Worm (Caenorhabditis elegans) whole organism, L3 larva: ENCODE data around the gene sdz-38.

ENCODE experiments used
- fos-1 ChIP-seq: fragments of 150-350 bp; optimal IDR thresholded peaks from 2 replicates; lab custom pipeline; 2014; ENCODE audit warnings: missing biosample characterization, missing genetic modification characterization
- nhr-28 ChIP-seq: fragments of 150-350 bp; optimal IDR thresholded peaks from 2 replicates; lab custom pipeline; 2014; ENCODE audit warnings: missing biosample characterization, missing genetic modification characterization

- TF ChIP-seq nhr-28 (no peak), fos-1 (no peak)
Measured at ce11 chrII:9980077-9980631, 1.5 kb downstream of the sdz-38 start, which contains the start of gene ZK892.6.
